Worm (Caenorhabditis elegans) whole organism, L1 larva: ENCODE measurements around the gene dmd-7.
A peak's percentile ranks its signal among the peaks of the same experiment; 100 is the strongest.

Experiments
- C04F5.9 ChIP-seq: sonication (generic microtip); optimal IDR thresholded peaks from 2 replicates; lab custom pipeline; 2016; ENCODE audit warnings: missing genetic modification characterization, missing compliant biosample characterization
- C16A3.4 ChIP-seq: fragments of 150-350 bp; optimal IDR thresholded peaks from 2 replicates; lab custom pipeline; 2014; ENCODE audit warnings: missing biosample characterization, missing genetic modification characterization
- C34B4.2 ChIP-seq: sonication (generic microtip); optimal IDR thresholded peaks from 2 replicates; lab custom pipeline; 2017; ENCODE audit warnings: mild to moderate bottlenecking, missing genetic modification characterization, missing compliant biosample characterization
- F16B12.6 ChIP-seq: fragments of 150-350 bp; optimal IDR thresholded peaks from 2 replicates; lab custom pipeline; 2014; ENCODE audit warnings: missing biosample characterization, missing genetic modification characterization
- alr-1 ChIP-seq: fragments of 200-800 bp; sonication (Bioruptor generic); optimal IDR thresholded peaks from 2 replicates; lab custom pipeline; 2018; ENCODE audit warnings: borderline replicate concordance, mild to moderate bottlenecking, missing genetic modification characterization, missing compliant biosample characterization
- ama-1 ChIP-seq: fragments of 150-350 bp; optimal IDR thresholded peaks from 2 replicates; lab custom pipeline; 2014
- ceh-63 ChIP-seq: fragments of 200-800 bp; sonication (Bioruptor generic); optimal IDR thresholded peaks from 2 replicates; lab custom pipeline; 2018; ENCODE audit warnings: mild to moderate bottlenecking, missing genetic modification characterization, missing compliant biosample characterization
- ceh-90 ChIP-seq: sonication (generic microtip); optimal IDR thresholded peaks from 2 replicates; lab custom pipeline; 2016; ENCODE audit warnings: missing genetic modification characterization, missing compliant biosample characterization
- dpl-1 ChIP-seq, 3 experiments: fragments of 150-350 bp in 2 of 3; sonication (generic microtip) in 1 of 3; optimal IDR thresholded peaks; 2 replicates each; lab custom pipeline; 2014 to 2017; ENCODE audit warnings: missing biosample characterization in 3 of 3, missing genetic modification characterization in 3 of 3, missing genetic modification reagents in 3 of 3
- dsc-1 ChIP-seq: sonication (generic microtip); optimal IDR thresholded peaks from 2 replicates; lab custom pipeline; 2016; ENCODE audit warnings: mild to moderate bottlenecking, missing genetic modification characterization, missing compliant biosample characterization
- efl-1 ChIP-seq, 4 experiments: fragments of 150-350 bp; optimal IDR thresholded peaks in 3 of 4; peaks in 1 of 4; 1 replicate in 1 of 4; 2 replicates in 3 of 4; lab custom pipeline; 2014; ENCODE audit warnings: missing biosample characterization in 2 of 4, missing genetic modification characterization in 2 of 4, missing genetic modification reagents in 2 of 4
- efl-3 ChIP-seq: fragments of 200-800 bp; sonication (Bioruptor generic); optimal IDR thresholded peaks from 2 replicates; lab custom pipeline; 2018; ENCODE audit warnings: mild to moderate bottlenecking, missing genetic modification characterization, missing compliant biosample characterization
- elt-3 ChIP-seq, 6 experiments: fragments of 150-350 bp in 1 of 6; sonication (generic microtip); optimal IDR thresholded peaks; 2 replicates each; lab custom pipeline; 2017 to 2018; ENCODE audit warnings: missing biosample characterization in 6 of 6, missing genetic modification characterization in 6 of 6, inconsistent platforms in 1 of 6
- ets-5 ChIP-seq: fragments of 200-800 bp; sonication (Bioruptor generic); IDR thresholded peaks from 2 replicates; pipeline ENCODE4 v1.3.6; 2022; ENCODE audit warnings: missing genetic modification characterization, missing compliant biosample characterization
- fkh-10 ChIP-seq: sonication (generic microtip); optimal IDR thresholded peaks from 2 replicates; lab custom pipeline; 2017; ENCODE audit warnings: missing biosample characterization, missing genetic modification reagents, missing genetic modification characterization
- fkh-4 ChIP-seq: sonication (generic microtip); optimal IDR thresholded peaks from 2 replicates; lab custom pipeline; 2016; ENCODE audit warnings: missing compliant biosample characterization, missing genetic modification characterization, borderline replicate concordance
- fos-1 ChIP-seq: fragments of 150-350 bp; optimal IDR thresholded peaks from 2 replicates; lab custom pipeline; 2014; ENCODE audit warnings: missing biosample characterization, missing genetic modification characterization
- grh-1 ChIP-seq: fragments of 200-800 bp; sonication (Bioruptor generic); IDR thresholded peaks from 2 replicates; pipeline ENCODE4 v1.3.6; 2022; ENCODE audit warnings: missing genetic modification reagents, missing genetic modification characterization, missing compliant biosample characterization
- hlh-17 ChIP-seq: fragments of 200-800 bp; sonication (Bioruptor generic); optimal IDR thresholded peaks from 2 replicates; lab custom pipeline; 2018; ENCODE audit warnings: missing genetic modification characterization, mild to moderate bottlenecking, missing compliant biosample characterization, moderate library complexity, borderline replicate concordance
- hpl-2 ChIP-seq: fragments of 150-350 bp; optimal IDR thresholded peaks from 2 replicates; lab custom pipeline; 2014; ENCODE audit warnings: missing biosample characterization, missing genetic modification reagents, missing genetic modification characterization
- irx-1 ChIP-seq: sonication (generic microtip); optimal IDR thresholded peaks from 2 replicates; lab custom pipeline; 2016; ENCODE audit warnings: missing genetic modification characterization, missing compliant biosample characterization
- jun-1 ChIP-seq: fragments of 150-350 bp; optimal IDR thresholded peaks from 2 replicates; lab custom pipeline; 2014; ENCODE audit warnings: missing biosample characterization, missing genetic modification reagents, missing genetic modification characterization
- lin-13 ChIP-seq: fragments of 150-350 bp; optimal IDR thresholded peaks from 2 replicates; lab custom pipeline; 2014; ENCODE audit warnings: missing biosample characterization, missing genetic modification reagents, missing genetic modification characterization
- lin-14 ChIP-seq: fragments of 200-800 bp; sonication (Bioruptor generic); optimal IDR thresholded peaks from 2 replicates; lab custom pipeline; 2018; ENCODE audit warnings: mild to moderate bottlenecking, missing genetic modification characterization, moderate library complexity, missing compliant biosample characterization
- lin-39 ChIP-seq: fragments of 150-350 bp; optimal IDR thresholded peaks from 2 replicates; lab custom pipeline; 2014; ENCODE audit warnings: missing biosample characterization, missing genetic modification reagents, missing genetic modification characterization
- lir-3 ChIP-seq: sonication (generic microtip); optimal IDR thresholded peaks from 2 replicates; lab custom pipeline; 2016; ENCODE audit warnings: mild to moderate bottlenecking, missing genetic modification characterization, moderate library complexity, missing compliant biosample characterization; ENCODE audit not compliant: poor library complexity
- mab-9 ChIP-seq: fragments of 200-800 bp; sonication (Bioruptor generic); IDR thresholded peaks from 2 replicates; pipeline ENCODE4 v1.3.6; 2022; ENCODE audit warnings: missing genetic modification reagents, missing genetic modification characterization, missing compliant biosample characterization
- mdl-1 ChIP-seq, 2 experiments: fragments of 150-350 bp; optimal IDR thresholded peaks; 2 replicates each; lab custom pipeline; 2014 to 2017; ENCODE audit warnings: missing biosample characterization in 2 of 2, missing genetic modification characterization in 2 of 2, inconsistent platforms in 1 of 2
- mef-2 ChIP-seq: fragments of 150-350 bp; optimal IDR thresholded peaks from 2 replicates; lab custom pipeline; 2014; ENCODE audit warnings: missing biosample characterization, missing genetic modification characterization
- nhr-20 ChIP-seq: sonication (generic microtip); optimal IDR thresholded peaks from 2 replicates; lab custom pipeline; 2016; ENCODE audit warnings: mild to moderate bottlenecking, missing genetic modification characterization, missing compliant biosample characterization
- nhr-237 ChIP-seq: fragments of 150-350 bp; optimal IDR thresholded peaks from 2 replicates; lab custom pipeline; 2014; ENCODE audit warnings: missing biosample characterization, missing genetic modification characterization
- nhr-47 ChIP-seq: sonication (generic microtip); optimal IDR thresholded peaks from 2 replicates; lab custom pipeline; 2016; ENCODE audit warnings: mild to moderate bottlenecking, missing genetic modification characterization, moderate library complexity, missing compliant biosample characterization
- nhr-71 ChIP-seq: sonication (generic microtip); optimal IDR thresholded peaks from 2 replicates; lab custom pipeline; 2016; ENCODE audit warnings: mild to moderate bottlenecking, missing genetic modification characterization, moderate library complexity, missing compliant biosample characterization
- nhr-84 ChIP-seq: sonication (generic microtip); optimal IDR thresholded peaks from 2 replicates; lab custom pipeline; 2017; ENCODE audit warnings: missing biosample characterization, missing genetic modification characterization
- nhr-85 ChIP-seq: sonication (generic microtip); peaks from one replicate; lab custom pipeline; 2016; ENCODE audit warnings: missing genetic modification characterization, inconsistent platforms, missing compliant biosample characterization
- pag-3 ChIP-seq: sonication (generic microtip); optimal IDR thresholded peaks from 2 replicates; lab custom pipeline; 2017; ENCODE audit warnings: missing genetic modification characterization, mild to moderate bottlenecking, missing compliant biosample characterization, antibody characterized with exemption, borderline replicate concordance; ENCODE audit not compliant: insufficient read depth
- pax-3 ChIP-seq: fragments of 200-800 bp; sonication (Bioruptor generic); optimal IDR thresholded peaks from 2 replicates; lab custom pipeline; 2018; ENCODE audit warnings: mild to moderate bottlenecking, missing genetic modification characterization, moderate library complexity, missing compliant biosample characterization
- pqm-1 ChIP-seq: sonication (generic microtip); optimal IDR thresholded peaks from 3 replicates; lab custom pipeline; 2017; ENCODE audit warnings: missing biosample characterization, missing genetic modification characterization
- rnt-1 ChIP-seq: sonication (generic microtip); optimal IDR thresholded peaks from 2 replicates; lab custom pipeline; 2016; ENCODE audit warnings: mild to moderate bottlenecking, missing genetic modification characterization, moderate library complexity, missing compliant biosample characterization
- snpc-4 ChIP-seq: fragments of 150-350 bp; optimal IDR thresholded peaks from 2 replicates; lab custom pipeline; 2014; ENCODE audit warnings: missing biosample characterization, missing genetic modification characterization
- snu-23 ChIP-seq: sonication (generic microtip); optimal IDR thresholded peaks from 2 replicates; lab custom pipeline; 2016; ENCODE audit warnings: missing genetic modification characterization, missing compliant biosample characterization
- sox-4 ChIP-seq: sonication (generic microtip); optimal IDR thresholded peaks from 2 replicates; lab custom pipeline; 2016; ENCODE audit warnings: missing genetic modification characterization, missing compliant biosample characterization
- sptf-1 ChIP-seq: fragments of 150-350 bp; optimal IDR thresholded peaks from 2 replicates; lab custom pipeline; 2014; ENCODE audit warnings: missing biosample characterization, missing genetic modification characterization
- sup-37 ChIP-seq: fragments of 200-800 bp; sonication (Bioruptor generic); optimal IDR thresholded peaks from 2 replicates; lab custom pipeline; 2018; ENCODE audit warnings: mild to moderate bottlenecking, missing genetic modification characterization, missing compliant biosample characterization
- swsn-7 ChIP-seq: sonication (generic microtip); optimal IDR thresholded peaks from 2 replicates; lab custom pipeline; 2016; ENCODE audit warnings: missing genetic modification characterization, missing compliant biosample characterization
- tbx-2 ChIP-seq: sonication (generic microtip); optimal IDR thresholded peaks from 2 replicates; lab custom pipeline; 2016; ENCODE audit warnings: missing genetic modification characterization, missing compliant biosample characterization
- tlp-1 ChIP-seq: fragments of 150-350 bp; optimal IDR thresholded peaks from 2 replicates; lab custom pipeline; 2014; ENCODE audit warnings: missing biosample characterization, missing genetic modification characterization
- unc-30 ChIP-seq: sonication (generic microtip); optimal IDR thresholded peaks from 2 replicates; lab custom pipeline; 2017; ENCODE audit warnings: missing biosample characterization, missing genetic modification characterization
- unc-62 ChIP-seq: fragments of 150-350 bp; optimal IDR thresholded peaks from 2 replicates; lab custom pipeline; 2014; ENCODE audit warnings: missing biosample characterization, missing genetic modification reagents, missing genetic modification characterization
- unc-86 ChIP-seq: sonication (generic microtip); optimal IDR thresholded peaks from 2 replicates; lab custom pipeline; 2016; ENCODE audit warnings: missing genetic modification characterization, missing compliant biosample characterization
- xbp-1 ChIP-seq: sonication (generic microtip); optimal IDR thresholded peaks from 2 replicates; lab custom pipeline; 2016; ENCODE audit warnings: missing genetic modification characterization, missing compliant biosample characterization
- zag-1 ChIP-seq: fragments of 150-350 bp; optimal IDR thresholded peaks from 2 replicates; lab custom pipeline; 2014; ENCODE audit warnings: missing biosample characterization, missing genetic modification characterization
- ztf-4 ChIP-seq: fragments of 150-350 bp; optimal IDR thresholded peaks from 2 replicates; lab custom pipeline; 2014; ENCODE audit warnings: missing biosample characterization, missing genetic modification characterization

dmd-7 gene

DNA sequence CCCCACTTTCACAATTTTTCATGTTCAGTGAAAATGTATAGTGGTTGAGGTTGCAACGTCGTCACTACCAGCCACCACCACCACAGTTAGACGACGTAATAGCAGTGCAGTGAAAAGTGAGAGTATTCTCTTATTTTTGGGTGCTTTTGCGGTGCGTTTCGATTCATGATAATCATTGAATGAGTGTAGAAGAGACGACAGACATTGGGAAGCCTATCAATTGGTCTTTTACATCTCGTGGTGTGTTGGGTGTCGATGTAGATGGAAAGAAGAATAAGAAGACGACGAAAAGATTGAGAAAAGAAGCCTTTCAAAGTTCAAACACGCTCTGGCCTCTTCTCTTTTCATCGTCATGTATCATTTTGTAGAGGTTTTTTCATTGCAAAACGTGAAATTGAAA, 6.9 kb upstream of the dmd-7 start:
- TF ChIP-seq swsn-7 (tag; lab: Kevin White, UChicago) (no peak), unc-86 (tag; lab: Kevin White, UChicago) (no peak), pax-3 (tag; lab: Kevin White, UChicago) (peak; percentile 40), jun-1 (tag; lab: Kevin White, UChicago) (peak; percentile 45), fos-1 (tag; lab: Kevin White, UChicago) (no peak), nhr-237 (tag; lab: Kevin White, UChicago) (no peak), alr-1 (tag; lab: Kevin White, UChicago) (no peak), lin-39 (tag; lab: Kevin White, UChicago) (no peak), mef-2 (tag; lab: Kevin White, UChicago) (no peak), nhr-71 (tag; lab: Kevin White, UChicago) (peak; percentile 75), grh-1 (GFP tag; lab: Robert Waterston, UW) (peak; percentile 55), snpc-4 (tag; lab: Kevin White, UChicago) (no peak), efl-3 (GFP tag; lab: Kevin White, UChicago) (no peak), lir-3 (tag; lab: Kevin White, UChicago) (no peak), F16B12.6 (tag; lab: Kevin White, UChicago) (no peak), irx-1 (tag; lab: Kevin White, UChicago) (no peak), ets-5 (GFP tag; lab: Robert Waterston, UW) (no peak), tlp-1 (tag; lab: Kevin White, UChicago) (no peak), unc-30 (tag; lab: Kevin White, UChicago) (no peak), hpl-2 (GFP tag; lab: Kevin White, UChicago) (no peak), sup-37 (GFP tag; lab: Kevin White, UChicago) (no peak), ztf-4 (no peak), nhr-85 (tag; lab: Kevin White, UChicago) (peak; percentile 97), fkh-4 (no peak), ceh-63 (GFP tag; lab: Kevin White, UChicago) (no peak), C04F5.9 (tag; lab: Kevin White, UChicago) (no peak), C34B4.2 (no peak), zag-1 (tag; lab: Kevin White, UChicago) (no peak), lin-13 (no peak), unc-62 (GFP tag; lab: Kevin White, UChicago) (no peak), dsc-1 (tag; lab: Kevin White, UChicago) (peak; percentile 43), xbp-1 (tag; lab: Kevin White, UChicago) (peak; percentile 11), pqm-1 (tag; lab: Kevin White, UChicago) (no peak), nhr-84 (no peak), tbx-2 (tag; lab: Kevin White, UChicago) (peak; percentile 38), mab-9 (no peak), rnt-1 (tag; lab: Kevin White, UChicago) (no peak), sox-4 (tag; lab: Kevin White, UChicago) (no peak), sptf-1 (tag; lab: Kevin White, UChicago) (no peak), efl-1 (optimal IDR thresholded peaks at IDR 0.05; lab: Kevin White, UChicago) (peak in 1 of 2 experiments; percentile 0), efl-1 (GFP tag; optimal IDR thresholded peaks at IDR 0.05 in 1 of 2; lab: Kevin White, UChicago) (peak in 1 of 2 experiments; percentile 93), fkh-10 (GFP tag; lab: Kevin White, UChicago) (peak; percentile 13), snu-23 (GFP tag; lab: Kevin White, UChicago) (peak; percentile 55), ceh-90 (tag; lab: Kevin White, UChicago) (no peak), pag-3 (no peak), hlh-17 (GFP tag; lab: Kevin White, UChicago) (no peak), C16A3.4 (tag; lab: Kevin White, UChicago) (no peak), nhr-20 (tag; lab: Kevin White, UChicago) (peak; percentile 84), mdl-1 (tag; optimal IDR thresholded peaks at IDR 0.05; lab: Kevin White, UChicago) (peak in 1 of 2 experiments; percentile 54), lin-14 (GFP tag; lab: Kevin White, UChicago) (peak; percentile 75), dpl-1 (GFP tag; optimal IDR thresholded peaks at IDR 0.05; lab: Kevin White, UChicago) (no peak), nhr-47 (tag; lab: Kevin White, UChicago) (peak; percentile 53), elt-3 (tag; optimal IDR thresholded peaks at IDR 0.05; lab: Kevin White, UChicago) (peak; percentile 12 to 93 (median 72)), ama-1 (lab: Kevin White, UChicago) (no peak)
